Fruit fly (Drosophila melanogaster) whole organism, embryonic: ENCODE measurements around the gene HINT1.
A peak's percentile ranks its signal among the peaks of the same experiment; 100 is the strongest.

ENCODE experiments used
- ATbp ChIP-seq: fragments of 200-800 bp; sonication (Bioruptor generic); optimal IDR thresholded peaks from 2 replicates; lab custom pipeline; 2017; ENCODE audit warnings: missing biosample characterization, mild to moderate bottlenecking, missing genetic modification characterization, missing genetic modification reagents
- Adf1 ChIP-seq: fragments of 200-800 bp; sonication (Bioruptor generic); IDR thresholded peaks from 2 replicates; pipeline ENCODE4 v1.3.6; 2022; ENCODE audit warnings: missing biosample characterization, missing genetic modification characterization
- Aef1 ChIP-seq: fragments of 200-800 bp; sonication (Bioruptor generic); IDR thresholded peaks from 3 replicates; pipeline ENCODE4 v1.3.6; 2022; ENCODE audit warnings: missing biosample characterization, missing genetic modification characterization
- B-H1 ChIP-seq: fragments of 200-800 bp; sonication (Bioruptor generic); IDR thresholded peaks from 3 replicates; pipeline ENCODE4 v1.3.6; 2022; ENCODE audit warnings: missing biosample characterization, missing genetic modification characterization
- Bteb2 ChIP-seq: fragments of 200-800 bp; sonication (Bioruptor generic); optimal IDR thresholded peaks from 2 replicates; lab custom pipeline; 2016; ENCODE audit warnings: missing biosample characterization, missing genetic modification characterization
- CG10147 ChIP-seq: fragments of 200-800 bp; sonication (Bioruptor generic); optimal IDR thresholded peaks from 2 replicates; lab custom pipeline; 2019; ENCODE audit warnings: missing biosample characterization, mild to moderate bottlenecking, missing genetic modification characterization, moderate library complexity
- CG10462 ChIP-seq: fragments of 200-800 bp; sonication (Bioruptor generic); optimal IDR thresholded peaks from 2 replicates; lab custom pipeline; 2016; ENCODE audit warnings: missing biosample characterization, missing genetic modification characterization
- CG10979 ChIP-seq: fragments of 200-800 bp; sonication (Bioruptor generic); optimal IDR thresholded peaks from 2 replicates; lab custom pipeline; 2018; ENCODE audit warnings: missing biosample characterization, mild to moderate bottlenecking, missing genetic modification characterization, moderate library complexity
- CG11085 ChIP-seq: fragments of 200-800 bp; sonication (Bioruptor generic); IDR thresholded peaks from 2 replicates; pipeline ENCODE4 v1.3.6; 2022; ENCODE audit warnings: missing biosample characterization, missing genetic modification characterization
- CG11247 ChIP-seq: fragments of 200-800 bp; sonication (Bioruptor generic); IDR thresholded peaks from 2 replicates; pipeline ENCODE4 v1.3.6; 2022; ENCODE audit warnings: missing biosample characterization, missing genetic modification characterization
- CG11560 ChIP-seq: fragments of 200-800 bp; sonication (Bioruptor generic); IDR thresholded peaks from 3 replicates; pipeline ENCODE4 v1.3.6; 2022; ENCODE audit warnings: missing biosample characterization, missing genetic modification characterization
- CG12104 ChIP-seq: fragments of 200-800 bp; sonication (Bioruptor generic); optimal IDR thresholded peaks from 3 replicates; lab custom pipeline; 2016; ENCODE audit warnings: missing biosample characterization, missing genetic modification characterization
- CG12155 ChIP-seq: fragments of 200-800 bp; sonication (Bioruptor generic); optimal IDR thresholded peaks from 3 replicates; lab custom pipeline; 2016; ENCODE audit warnings: missing biosample characterization, missing genetic modification characterization
- CG13624 ChIP-seq: fragments of 200-800 bp; sonication (Bioruptor generic); optimal IDR thresholded peaks from 2 replicates; lab custom pipeline; 2016; ENCODE audit warnings: missing biosample characterization, missing genetic modification characterization
- CG13894 ChIP-seq: fragments of 200-800 bp; sonication (Bioruptor generic); optimal IDR thresholded peaks from 3 replicates; lab custom pipeline; 2018; ENCODE audit warnings: missing biosample characterization, mild to moderate bottlenecking, missing genetic modification characterization, moderate library complexity
- CG14050 ChIP-seq: fragments of 200-800 bp; sonication (Bioruptor generic); IDR thresholded peaks from 3 replicates; pipeline ENCODE4 v1.3.6; 2022; ENCODE audit warnings: missing biosample characterization, missing genetic modification characterization
- CG1529 ChIP-seq: fragments of 200-800 bp; sonication (Bioruptor generic); optimal IDR thresholded peaks from 3 replicates; lab custom pipeline; 2018; ENCODE audit warnings: missing biosample characterization, missing genetic modification characterization
- CG15601 ChIP-seq: fragments of 200-800 bp; sonication (Bioruptor generic); optimal IDR thresholded peaks from 3 replicates; lab custom pipeline; 2019; ENCODE audit warnings: missing biosample characterization, mild to moderate bottlenecking, missing genetic modification characterization, moderate library complexity
- CG16863 ChIP-seq: fragments of 200-800 bp; sonication (Bioruptor generic); optimal IDR thresholded peaks from 3 replicates; lab custom pipeline; 2016; ENCODE audit warnings: missing biosample characterization, missing genetic modification characterization
- CG2129 ChIP-seq: fragments of 200-800 bp; sonication (Bioruptor generic); IDR thresholded peaks from 2 replicates; pipeline ENCODE4 v1.3.6; 2022; ENCODE audit warnings: missing biosample characterization, missing genetic modification characterization; ENCODE audit not compliant: partially characterized antibody
- CG4360 ChIP-seq: fragments of 200-800 bp; sonication (Bioruptor generic); IDR thresholded peaks from 2 replicates; pipeline ENCODE4 v1.3.6; 2022; ENCODE audit warnings: missing biosample characterization, missing genetic modification characterization
- CG4424 ChIP-seq: fragments of 200-800 bp; sonication (Bioruptor generic); optimal IDR thresholded peaks from 3 replicates; lab custom pipeline; 2016; ENCODE audit warnings: missing biosample characterization, missing genetic modification characterization
- CG5953 ChIP-seq: fragments of 200-800 bp; sonication (Bioruptor generic); IDR thresholded peaks from 2 replicates; pipeline ENCODE4 v1.3.6; 2022; ENCODE audit warnings: missing biosample characterization, missing genetic modification characterization
- CG6654 ChIP-seq: fragments of 200-800 bp; sonication (Bioruptor generic); optimal IDR thresholded peaks from 2 replicates; lab custom pipeline; 2017; ENCODE audit warnings: missing biosample characterization, mild to moderate bottlenecking, missing genetic modification characterization
- CG7556 ChIP-seq: fragments of 200-800 bp; sonication (Bioruptor generic); optimal IDR thresholded peaks from 2 replicates; lab custom pipeline; 2017; ENCODE audit warnings: missing biosample characterization, mild to moderate bottlenecking, missing genetic modification characterization
- CG9609 ChIP-seq: fragments of 200-800 bp; sonication (Bioruptor generic); optimal IDR thresholded peaks from 3 replicates; lab custom pipeline; 2016; ENCODE audit warnings: missing biosample characterization, missing genetic modification characterization
- CG9797 ChIP-seq: fragments of 200-800 bp; sonication (Bioruptor generic); optimal IDR thresholded peaks from 3 replicates; lab custom pipeline; 2018; ENCODE audit warnings: missing biosample characterization, mild to moderate bottlenecking, missing genetic modification characterization
- D19B ChIP-seq: fragments of 200-800 bp; sonication (Bioruptor generic); optimal IDR thresholded peaks from 2 replicates; lab custom pipeline; 2017; ENCODE audit warnings: missing biosample characterization, mild to moderate bottlenecking, missing genetic modification characterization
- Deaf1 ChIP-seq: fragments of 200-800 bp; optimal IDR thresholded peaks from 3 replicates; lab custom pipeline; 2019; ENCODE audit warnings: missing biosample characterization, mild to moderate bottlenecking, missing genetic modification characterization, moderate library complexity
- Ets97D ChIP-seq: fragments of 200-800 bp; sonication (Bioruptor generic); optimal IDR thresholded peaks from 3 replicates; lab custom pipeline; 2016; ENCODE audit warnings: missing biosample characterization, missing genetic modification characterization
- Mes4 ChIP-seq: fragments of 200-800 bp; sonication (Bioruptor generic); optimal IDR thresholded peaks from 2 replicates; lab custom pipeline; 2016; ENCODE audit warnings: missing biosample characterization, missing genetic modification characterization
- Oaz ChIP-seq: fragments of 200-800 bp; sonication (Bioruptor generic); IDR thresholded peaks from 2 replicates; pipeline ENCODE4 v1.3.6; 2022; ENCODE audit warnings: missing biosample characterization, missing genetic modification characterization
- Sry-δ ChIP-seq: fragments of 200-800 bp; sonication (Bioruptor generic); optimal IDR thresholded peaks from 2 replicates; lab custom pipeline; 2016; ENCODE audit warnings: missing biosample characterization, missing genetic modification characterization
- TFAM ChIP-seq: fragments of 200-800 bp; sonication (Bioruptor generic); optimal IDR thresholded peaks from 2 replicates; lab custom pipeline; 2017; ENCODE audit warnings: missing biosample characterization, missing genetic modification characterization, inconsistent platforms
- Usf ChIP-seq: fragments of 200-800 bp; sonication (Bioruptor generic); optimal IDR thresholded peaks from 2 replicates; lab custom pipeline; 2017; ENCODE audit warnings: missing genotype, missing biosample characterization, missing genetic modification characterization
- ap ChIP-seq: fragments of 200-800 bp; sonication (Bioruptor generic); IDR thresholded peaks from 2 replicates; pipeline ENCODE4 v1.3.6; 2022; ENCODE audit warnings: missing biosample characterization, missing genetic modification characterization
- ara ChIP-seq: fragments of 200-800 bp; sonication (Bioruptor generic); IDR thresholded peaks from 2 replicates; pipeline ENCODE4 v1.3.6; 2022; ENCODE audit warnings: missing biosample characterization, missing genetic modification characterization
- bowl ChIP-seq: fragments of 200-800 bp; sonication (Bioruptor generic); IDR thresholded peaks from 2 replicates; pipeline ENCODE4 v1.3.6; 2022; ENCODE audit warnings: missing biosample characterization, missing genetic modification characterization
- caup ChIP-seq: fragments of 200-800 bp; sonication (Bioruptor generic); optimal IDR thresholded peaks from 3 replicates; lab custom pipeline; 2017; ENCODE audit warnings: missing biosample characterization, mild to moderate bottlenecking, missing genetic modification characterization, moderate library complexity; ENCODE audit not compliant: severe bottlenecking
- crp ChIP-seq, 2 experiments: fragments of 200-800 bp; sonication (Bioruptor generic); optimal IDR thresholded peaks; 2 replicates in 1 of 2; 3 replicates in 1 of 2; lab custom pipeline; 2017; ENCODE audit warnings: missing biosample characterization in 2 of 2, missing genetic modification characterization in 2 of 2, mild to moderate bottlenecking in 1 of 2, moderate library complexity in 1 of 2
- fu2 ChIP-seq: fragments of 200-800 bp; sonication (Bioruptor generic); optimal IDR thresholded peaks from 2 replicates; lab custom pipeline; 2016; ENCODE audit warnings: missing biosample characterization, missing genetic modification characterization
- grn ChIP-seq: fragments of 200-800 bp; sonication (Bioruptor generic); optimal IDR thresholded peaks from 3 replicates; lab custom pipeline; 2017; ENCODE audit warnings: missing biosample characterization, missing genetic modification characterization
- jigr1 ChIP-seq: fragments of 200-800 bp; sonication (Bioruptor generic); IDR thresholded peaks from 3 replicates; pipeline ENCODE4 v1.3.6; 2022; ENCODE audit warnings: missing biosample characterization, missing genetic modification characterization
- lbe ChIP-seq: fragments of 200-800 bp; sonication (Bioruptor generic); optimal IDR thresholded peaks from 2 replicates; lab custom pipeline; 2016; ENCODE audit warnings: missing biosample characterization, mild to moderate bottlenecking, missing genetic modification characterization
- maf-S ChIP-seq: fragments of 200-800 bp; sonication (Bioruptor generic); optimal IDR thresholded peaks from 2 replicates; lab custom pipeline; 2016; ENCODE audit warnings: missing biosample characterization, missing genetic modification characterization
- p53 ChIP-seq: fragments of 200-800 bp; sonication (Bioruptor generic); optimal IDR thresholded peaks from 2 replicates; lab custom pipeline; 2016; ENCODE audit warnings: missing biosample characterization, missing genetic modification characterization
- phol ChIP-seq: fragments of 200-800 bp; sonication (Bioruptor generic); optimal IDR thresholded peaks from 3 replicates; lab custom pipeline; 2018; ENCODE audit warnings: missing biosample characterization, mild to moderate bottlenecking, missing genetic modification characterization, moderate library complexity
- seq ChIP-seq: fragments of 200-800 bp; sonication (Bioruptor generic); IDR thresholded peaks from 2 replicates; pipeline ENCODE4 v1.3.6; 2022; ENCODE audit warnings: missing biosample characterization, missing genetic modification characterization
- sug ChIP-seq: fragments of 200-800 bp; optimal IDR thresholded peaks from 2 replicates; lab custom pipeline; 2019; ENCODE audit warnings: missing biosample characterization, mild to moderate bottlenecking, missing genetic modification characterization, moderate library complexity
- usp ChIP-seq: fragments of >200 bp; optimal IDR thresholded peaks from 2 replicates; lab custom pipeline; 2017; ENCODE audit warnings: missing biosample characterization, missing genetic modification characterization
- zen2 ChIP-seq: fragments of 200-800 bp; sonication (Bioruptor generic); IDR thresholded peaks from 3 replicates; pipeline ENCODE4 v1.3.6; 2022; ENCODE audit warnings: missing biosample characterization, missing genetic modification characterization; ENCODE audit not compliant: partially characterized antibody
- zf30C ChIP-seq: fragments of 200-800 bp; sonication (Bioruptor generic); optimal IDR thresholded peaks from 3 replicates; lab custom pipeline; 2018; ENCODE audit warnings: missing biosample characterization, mild to moderate bottlenecking, missing genetic modification characterization

The HINT1 gene

dm6 chr2L:2751085-2751710 is 18.7 kb upstream of the HINT1 start (continued):
- TF ChIP-seq maf-S (GFP tag; lab: Kevin White, UChicago) (no peak), B-H1 (GFP tag; lab: Robert Waterston, UW) (no peak), CG15601 (tag; lab: Kevin White, UChicago) (no peak), Sry-δ (GFP tag; lab: Kevin White, UChicago) (no peak), p53 (no peak), usp (GFP tag; lab: Kevin White, UChicago) (no peak), CG4424 (GFP tag; lab: Kevin White, UChicago) (no peak), Ets97D (no peak), zen2 (GFP tag; lab: Robert Waterston, UW) (no peak), CG10979 (no peak), TFAM (GFP tag; lab: Kevin White, UChicago) (no peak), fu2 (GFP tag; lab: Kevin White, UChicago) (no peak), ap (no peak), bowl (GFP tag; lab: Robert Waterston, UW) (no peak), CG10147 (GFP tag; lab: Kevin White, UChicago) (no peak), ara (GFP tag; lab: Robert Waterston, UW) (no peak), CG2129 (GFP tag; lab: Robert Waterston, UW) (no peak), jigr1 (GFP tag; lab: Robert Waterston, UW) (no peak), Aef1 (no peak), CG9609 (no peak), lbe (peak; percentile 17), seq (GFP tag; lab: Robert Waterston, UW) (no peak), CG11085 (GFP tag; lab: Robert Waterston, UW) (no peak), CG7556 (GFP tag; lab: Kevin White, UChicago) (no peak), CG13894 (tag; lab: Kevin White, UChicago) (peak; percentile 97), CG9797 (GFP tag; lab: Kevin White, UChicago) (no peak), CG1529 (GFP tag; lab: Kevin White, UChicago) (no peak), CG6654 (GFP tag; lab: Kevin White, UChicago) (no peak), phol (tag; lab: Kevin White, UChicago) (no peak), D19B (peak; percentile 94), Deaf1 (peak; percentile 79)

dm6 chr2L:2751904-2752459 is 18.0 kb upstream of the HINT1 start, which contains the start of gene Bacc:
Gene Bacc (plus strand): TSS chr2L:2752445.
- TF ChIP-seq Bteb2 (GFP tag; lab: Kevin White, UChicago) = peak; percentile 86
- TF ChIP-seq Usf (GFP tag; lab: Kevin White, UChicago) = peak; percentile 90
- TF ChIP-seq CG5953 (GFP tag; lab: Robert Waterston, UW) = no peak
- TF ChIP-seq CG2129 (GFP tag; lab: Robert Waterston, UW) = no peak
- no peak for TF ChIP-seq CG11247 (GFP tag; lab: Robert Waterston, UW)
- peak in 1 of 2 experiments; percentile 38 for TF ChIP-seq crp (GFP tag; optimal IDR thresholded peaks at IDR 0.05; lab: Kevin White, UChicago)
- peak; percentile 89 for TF ChIP-seq CG12104 (GFP tag; lab: Kevin White, UChicago)
- TF ChIP-seq CG12155 (GFP tag; lab: Kevin White, UChicago) = peak; percentile 84
- TF ChIP-seq zf30C (GFP tag; lab: Kevin White, UChicago) = no peak
- TF ChIP-seq CG14050 (GFP tag; lab: Robert Waterston, UW) = no peak
- no peak for TF ChIP-seq grn (GFP tag; lab: Kevin White, UChicago)
- TF ChIP-seq Oaz (GFP tag; lab: Robert Waterston, UW) = no peak
- peak; percentile 79 for TF ChIP-seq CG10462 (GFP tag; lab: Kevin White, UChicago)
- TF ChIP-seq caup (GFP tag; lab: Kevin White, UChicago) = peak; percentile 87
- no peak for TF ChIP-seq CG11560 (tag; lab: Robert Waterston, UW)
- no peak for TF ChIP-seq CG4360 (GFP tag; lab: Robert Waterston, UW)
- TF ChIP-seq CG13624 = peak; percentile 82
- TF ChIP-seq Adf1 (GFP tag; lab: Robert Waterston, UW) = no peak
- TF ChIP-seq Mes4 (GFP tag; lab: Kevin White, UChicago) = peak; percentile 79
- TF ChIP-seq sug = peak; percentile 78
- TF ChIP-seq ATbp = peak; percentile 83
- TF ChIP-seq CG16863 = peak; percentile 83
